Worm (Caenorhabditis elegans) whole organism, L2 larva: Measurements from ENCODE around the gene F25F2.1.

ENCODE experiments used
- ZK546.5 ChIP-seq: sonication (generic microtip); optimal IDR thresholded peaks from 2 replicates; lab custom pipeline; 2017; ENCODE audit warnings: missing biosample characterization, missing genetic modification characterization
- ama-1 ChIP-seq: fragments of 150-350 bp; optimal IDR thresholded peaks from 2 replicates; lab custom pipeline; 2018; ENCODE audit warnings: inconsistent platforms

ce11 chrIII:4542362-4542931 is 33.8 kb downstream of the F25F2.1 start, which contains the start of the genes mrps-34 and cisd-3.1:
- no peak for TF ChIP-seq ama-1 (lab: Kevin White, UChicago)
- no peak for TF ChIP-seq ZK546.5 (tag; lab: Kevin White, UChicago)
